Worm (Caenorhabditis elegans) whole organism, L4/young adult: ENCODE measurements around the gene cyp-33C3.

Source experiments
- W03F9.2 ChIP-seq: fragments of 150-350 bp; optimal IDR thresholded peaks from 2 replicates; lab custom pipeline; 2014; ENCODE audit warnings: missing biosample characterization, missing genetic modification characterization
- dao-5 ChIP-seq: sonication (generic microtip); optimal IDR thresholded peaks from 2 replicates; lab custom pipeline; 2016; ENCODE audit warnings: missing genotype, missing genetic modification characterization, moderate library complexity, missing compliant biosample characterization
- him-1 ChIP-seq: sonication (generic microtip); optimal IDR thresholded peaks from 2 replicates; lab custom pipeline; 2016; ENCODE audit warnings: missing genotype, missing genetic modification reagents, missing genetic modification characterization, missing compliant biosample characterization

DNA sequence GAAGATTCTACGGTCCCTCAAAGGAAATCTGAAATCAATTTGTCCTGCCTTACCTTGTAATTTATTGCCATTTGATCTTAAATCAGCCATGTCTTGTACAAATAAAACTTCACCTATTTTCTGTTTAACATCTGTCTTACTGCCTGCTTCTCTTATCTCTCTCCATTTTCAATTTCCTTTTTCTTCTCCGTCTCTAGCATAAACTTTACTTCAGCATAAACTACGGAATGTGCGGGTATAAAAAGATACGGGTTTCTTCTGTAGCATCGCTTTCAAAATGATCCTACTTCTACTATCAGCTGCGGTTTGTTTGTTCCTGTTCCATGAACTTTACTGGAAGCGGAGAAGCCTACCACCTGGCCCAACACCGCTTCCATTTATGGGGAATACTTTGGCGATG lies 2.2 kb downstream of the cyp-33C3 start, which contains the start of gene cyp-33C5:
- no peak for TF ChIP-seq dao-5 (tag; lab: Kevin White, UChicago)
- no peak for TF ChIP-seq him-1 (tag; lab: Kevin White, UChicago)
- no peak for TF ChIP-seq W03F9.2 (tag; lab: Kevin White, UChicago)
